Worm (Caenorhabditis elegans): ENCODE data around the gene R04D3.4.

- TF ChIP-seq fkh-10 (GFP tag; optimal IDR thresholded peaks at IDR 0.05), result no peak
- no peak for TF ChIP-seq F49E8.2 (tag; optimal IDR thresholded peaks at IDR 0.05; ENCODE audit: borderline replicate concordance)
- no peak for TF ChIP-seq ceh-62 (tag; optimal IDR thresholded peaks at IDR 0.05)
- no peak for TF ChIP-seq nhr-10 (tag; optimal IDR thresholded peaks at IDR 0.05)
- TF ChIP-seq pqm-1 (tag; optimal IDR thresholded peaks at IDR 0.05), result no peak
- no peak for TF ChIP-seq nhr-6 (tag; optimal IDR thresholded peaks at IDR 0.05)
- no peak for TF ChIP-seq F26F4.8 (GFP tag; conservative IDR thresholded peaks at IDR 0.05)
- no peak for TF ChIP-seq unc-130 (GFP tag; optimal IDR thresholded peaks at IDR 0.05)
- TF ChIP-seq nhr-77 (tag; optimal IDR thresholded peaks at IDR 0.05), result no peak
- TF ChIP-seq ceh-28 (tag; optimal IDR thresholded peaks at IDR 0.05), result no peak
Observed at ce11 chrX:13337000-13337399, 48.4 kb upstream of the R04D3.4 start.

Data from whole organism, L4 larva.